Worm (Caenorhabditis elegans) whole organism, early embryonic: ENCODE data around the gene nlp-46.

Experiments
- ama-1 ChIP-seq: fragments of 150-350 bp; optimal IDR thresholded peaks from 2 replicates; lab custom pipeline; 2014
- ceh-36 ChIP-seq: sonication (generic microtip); optimal IDR thresholded peaks from 2 replicates; lab custom pipeline; 2016; ENCODE audit warnings: missing genetic modification characterization, inconsistent platforms, missing compliant biosample characterization
- flt-1 ChIP-seq: fragments of 200-800 bp; sonication (Bioruptor generic); IDR thresholded peaks from 2 replicates; pipeline ENCODE4 v1.3.6; 2022; ENCODE audit warnings: missing genetic modification characterization, missing compliant biosample characterization
- hmbx-1 ChIP-seq: sonication (generic microtip); optimal IDR thresholded peaks from 2 replicates; lab custom pipeline; 2016; ENCODE audit warnings: mild to moderate bottlenecking, missing genetic modification characterization, missing compliant biosample characterization
- hnd-1 ChIP-seq: sonication (generic microtip); optimal IDR thresholded peaks from 2 replicates; lab custom pipeline; 2016; ENCODE audit warnings: missing genetic modification characterization, missing compliant biosample characterization
- scrt-1 ChIP-seq: fragments of 200-800 bp; sonication (Bioruptor generic); IDR thresholded peaks from 2 replicates; pipeline ENCODE4 v1.3.6; 2022; ENCODE audit warnings: missing genetic modification characterization, missing compliant biosample characterization
- sea-1 ChIP-seq: fragments of 200-800 bp; sonication (Bioruptor generic); conservative IDR thresholded peaks from 2 replicates; pipeline ENCODE4 v1.3.6; 2022; ENCODE audit warnings: missing genetic modification characterization, missing compliant biosample characterization
- tbx-11 ChIP-seq: fragments of 200-800 bp; sonication (Bioruptor generic); IDR thresholded peaks from 2 replicates; pipeline ENCODE4 v1.3.6; 2022; ENCODE audit warnings: missing genetic modification characterization, missing compliant biosample characterization
- tbx-37 ChIP-seq: fragments of 200-800 bp; sonication (Bioruptor generic); conservative IDR thresholded peaks from 2 replicates; pipeline ENCODE4 v1.3.6; 2022; ENCODE audit warnings: missing genetic modification reagents, missing genetic modification characterization, missing compliant biosample characterization

DNA sequence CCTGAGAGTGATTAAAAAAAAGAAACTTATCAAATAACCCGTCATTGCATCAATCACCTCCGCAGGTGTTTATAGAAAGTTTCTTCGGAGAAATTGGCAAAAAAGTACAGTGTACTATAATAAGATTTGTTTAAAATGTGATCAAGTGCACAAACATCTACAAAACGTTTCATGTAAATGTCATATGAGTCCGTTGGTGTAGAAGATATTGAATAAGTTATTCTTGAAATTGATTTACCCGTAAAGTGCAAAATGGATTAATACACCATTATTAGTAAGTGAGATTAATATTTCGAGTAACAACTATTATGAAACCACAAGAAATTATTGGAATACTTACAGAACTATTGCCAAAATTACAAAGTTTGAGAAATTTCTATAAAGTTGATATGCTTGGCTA, 25.0 kb upstream of the nlp-46 start:
- no peak for TF ChIP-seq flt-1 (GFP tag; lab: Robert Waterston, UW)
- TF ChIP-seq ama-1 (lab: Kevin White, UChicago) = no peak
- TF ChIP-seq ceh-36 (tag; lab: Kevin White, UChicago) = no peak
- TF ChIP-seq scrt-1 = no peak
- no peak for TF ChIP-seq sea-1 (GFP tag; lab: Robert Waterston, UW)
- no peak for TF ChIP-seq tbx-37 (GFP tag; lab: Robert Waterston, UW)
- TF ChIP-seq tbx-11 = no peak
- no peak for TF ChIP-seq hnd-1
- TF ChIP-seq hmbx-1 (tag; lab: Kevin White, UChicago) = no peak
